Worm (Caenorhabditis elegans) whole organism, early embryonic: ENCODE results near the gene sup-18.

Experiments
- B0310.2 ChIP-seq: sonication (generic microtip); optimal IDR thresholded peaks from 2 replicates; lab custom pipeline; 2016; ENCODE audit warnings: mild to moderate bottlenecking, missing genetic modification characterization, missing compliant biosample characterization
- F13C5.2 ChIP-seq: sonication (generic microtip); optimal IDR thresholded peaks from 2 replicates; lab custom pipeline; 2017; ENCODE audit warnings: mild to moderate bottlenecking, missing genetic modification characterization, inconsistent platforms, missing compliant biosample characterization
- ama-1 ChIP-seq: fragments of 150-350 bp; optimal IDR thresholded peaks from 2 replicates; lab custom pipeline; 2014
- flt-1 ChIP-seq: fragments of 200-800 bp; sonication (Bioruptor generic); IDR thresholded peaks from 2 replicates; pipeline ENCODE4 v1.3.6; 2022; ENCODE audit warnings: missing genetic modification characterization, missing compliant biosample characterization
- hmg-4 ChIP-seq: fragments of 200-800 bp; sonication (Bioruptor generic); optimal IDR thresholded peaks from 2 replicates; lab custom pipeline; 2018; ENCODE audit warnings: mild to moderate bottlenecking, missing genetic modification characterization, missing compliant biosample characterization
- hnd-1 ChIP-seq: sonication (generic microtip); optimal IDR thresholded peaks from 2 replicates; lab custom pipeline; 2016; ENCODE audit warnings: missing genetic modification characterization, missing compliant biosample characterization
- scrt-1 ChIP-seq: fragments of 200-800 bp; sonication (Bioruptor generic); IDR thresholded peaks from 2 replicates; pipeline ENCODE4 v1.3.6; 2022; ENCODE audit warnings: missing genetic modification characterization, missing compliant biosample characterization
- sea-1 ChIP-seq: fragments of 200-800 bp; sonication (Bioruptor generic); conservative IDR thresholded peaks from 2 replicates; pipeline ENCODE4 v1.3.6; 2022; ENCODE audit warnings: missing genetic modification characterization, missing compliant biosample characterization
- tbx-11 ChIP-seq: fragments of 200-800 bp; sonication (Bioruptor generic); IDR thresholded peaks from 2 replicates; pipeline ENCODE4 v1.3.6; 2022; ENCODE audit warnings: missing genetic modification characterization, missing compliant biosample characterization
- tra-4 ChIP-seq: sonication (generic microtip); optimal IDR thresholded peaks from 2 replicates; lab custom pipeline; 2017; ENCODE audit warnings: missing genetic modification characterization, missing compliant biosample characterization

- no peak for TF ChIP-seq flt-1 (GFP tag; lab: Robert Waterston, UW)
- no peak for TF ChIP-seq F13C5.2 (tag; lab: Kevin White, UChicago)
- TF ChIP-seq ama-1 (lab: Kevin White, UChicago) = no peak
- no peak for TF ChIP-seq B0310.2 (tag; lab: Kevin White, UChicago)
- TF ChIP-seq tbx-11 (GFP tag; lab: Robert Waterston, UW) = no peak
- TF ChIP-seq hnd-1 (tag; lab: Kevin White, UChicago) = no peak
- no peak for TF ChIP-seq scrt-1 (GFP tag; lab: Robert Waterston, UW)
- TF ChIP-seq tra-4 = no peak
- no peak for TF ChIP-seq hmg-4 (GFP tag; lab: Kevin White, UChicago)
- no peak for TF ChIP-seq sea-1
Measured at ce11 chrIII:7889036-7889435, 10.3 kb upstream of the sup-18 start.
